Fruit fly (Drosophila melanogaster): ENCODE data around the gene Cox11.

DNA sequence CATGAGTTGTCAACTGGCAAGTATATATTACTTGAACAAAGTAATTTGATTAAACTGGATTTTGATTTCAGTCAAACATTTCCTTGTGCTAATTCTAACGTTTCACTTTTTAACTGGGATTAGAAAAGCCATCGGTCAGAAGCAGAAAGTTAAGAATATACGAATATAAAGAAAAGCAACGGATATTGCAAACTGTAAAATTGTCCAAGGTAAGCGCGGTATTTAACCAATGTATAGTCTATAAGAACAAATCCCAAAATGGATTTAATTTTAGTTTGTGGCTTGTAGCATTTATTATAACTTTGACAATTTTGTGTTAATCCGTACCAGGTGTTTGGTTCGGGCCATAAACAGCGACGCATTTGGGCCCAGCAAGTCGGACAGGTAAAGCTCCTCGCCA is 24.8 kb downstream of the Cox11 start, which contains the start of gene CG18269:
- TF ChIP-seq Dll (optimal IDR thresholded peaks at IDR 0.05), result no peak
- TF ChIP-seq psq (optimal IDR thresholded peaks at IDR 0.05), result no peak

Measured in whole organism.